Fruit fly (Drosophila melanogaster): ENCODE results near the gene obst-J.

The obst-J gene

DNA sequence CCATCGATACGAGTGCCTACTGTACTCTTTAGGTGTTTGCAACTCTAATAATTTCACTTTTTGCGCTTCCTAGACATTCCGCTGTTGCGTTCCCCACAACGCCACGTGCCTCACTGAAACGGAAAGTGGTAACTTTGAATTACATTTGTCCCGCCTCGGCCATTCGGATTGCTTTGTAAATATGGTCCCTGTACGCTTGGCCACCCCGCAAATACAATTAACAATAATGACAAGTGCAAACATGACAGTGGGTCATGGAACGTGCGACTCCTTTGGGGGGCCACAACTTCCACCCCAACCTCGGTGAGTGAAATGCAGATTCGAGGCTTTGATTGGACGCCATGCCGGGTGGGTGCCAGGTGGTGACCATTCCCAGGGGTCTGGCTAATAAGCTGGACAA lies 20.1 kb downstream of the obst-J start, which contains the start of gene Ir76b:
TSS of gene Ir76b (minus strand) at position 101 of the 400 bp plus-strand sequence.
- no peak for TF ChIP-seq CG8478 (optimal IDR thresholded peaks at IDR 0.05)
- TF ChIP-seq usp (GFP tag; optimal IDR thresholded peaks at IDR 0.05) = no peak
- no peak for TF ChIP-seq psq (optimal IDR thresholded peaks at IDR 0.05)
- TF ChIP-seq EcR (GFP tag; optimal IDR thresholded peaks at IDR 0.05) = no peak
- TF ChIP-seq pan (optimal IDR thresholded peaks at IDR 0.05) = no peak
- no peak for TF ChIP-seq Dll (optimal IDR thresholded peaks at IDR 0.05)

DNA sequence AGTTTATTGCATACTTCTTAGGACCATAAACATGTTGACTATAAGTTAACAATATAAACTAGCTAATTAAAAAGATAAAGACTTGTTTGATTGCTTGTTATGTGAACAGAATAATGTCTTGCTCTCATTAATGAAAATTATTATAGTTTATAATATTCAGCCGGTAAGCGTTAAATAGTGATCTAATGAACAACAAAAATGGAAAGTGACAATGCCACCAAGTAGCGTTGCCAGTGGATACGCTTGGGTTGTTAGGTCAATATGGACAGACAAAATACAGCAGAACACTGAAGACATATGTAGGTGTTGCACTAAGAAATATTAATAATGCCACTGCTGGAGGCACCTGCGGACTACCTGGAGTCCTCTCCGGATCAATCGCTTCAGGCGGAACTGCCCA lies 25.7 kb downstream of the obst-J start, which contains the start of gene CG14185:
TSS of gene CG14185 (plus strand) at position 301 of the 400 bp plus-strand sequence.
- TF ChIP-seq CG8478 (optimal IDR thresholded peaks at IDR 0.05) (no peak), EcR (GFP tag; optimal IDR thresholded peaks at IDR 0.05) (no peak), pan (optimal IDR thresholded peaks at IDR 0.05) (no peak), psq (optimal IDR thresholded peaks at IDR 0.05) (no peak), usp (GFP tag; optimal IDR thresholded peaks at IDR 0.05) (no peak), Dll (optimal IDR thresholded peaks at IDR 0.05) (no peak)

DNA sequence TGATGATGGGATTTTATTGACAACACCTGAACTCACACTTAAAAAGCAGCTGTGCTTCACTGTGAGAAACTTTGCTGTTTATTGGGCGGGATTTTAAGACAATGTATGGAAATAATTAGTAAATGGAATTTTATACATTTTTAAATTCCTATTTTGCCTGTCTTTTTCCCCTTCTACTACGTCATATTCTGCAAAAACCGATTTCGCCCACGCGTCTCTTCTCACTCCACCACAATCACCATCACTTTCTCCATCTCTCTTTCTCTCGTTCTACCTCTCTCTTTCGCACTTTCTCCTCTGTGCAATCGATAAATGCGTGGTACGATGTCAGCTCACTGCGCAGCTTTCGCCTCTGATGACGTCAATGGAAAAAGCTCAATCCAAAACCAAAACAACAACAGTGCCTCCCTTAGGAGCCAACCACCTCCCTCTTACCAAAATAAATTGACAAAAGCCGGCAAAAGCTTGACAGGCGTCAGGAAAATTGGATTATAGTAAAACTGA lies 26.9 kb downstream of the obst-J start:
- no peak for TF ChIP-seq EcR (GFP tag; optimal IDR thresholded peaks at IDR 0.05)
- TF ChIP-seq Dll (optimal IDR thresholded peaks at IDR 0.05) = no peak
- TF ChIP-seq usp (GFP tag; optimal IDR thresholded peaks at IDR 0.05) = no peak
- TF ChIP-seq CG8478 (optimal IDR thresholded peaks at IDR 0.05) = no peak
- TF ChIP-seq pan (optimal IDR thresholded peaks at IDR 0.05) = no peak
- no peak for TF ChIP-seq psq (optimal IDR thresholded peaks at IDR 0.05)

DNA sequence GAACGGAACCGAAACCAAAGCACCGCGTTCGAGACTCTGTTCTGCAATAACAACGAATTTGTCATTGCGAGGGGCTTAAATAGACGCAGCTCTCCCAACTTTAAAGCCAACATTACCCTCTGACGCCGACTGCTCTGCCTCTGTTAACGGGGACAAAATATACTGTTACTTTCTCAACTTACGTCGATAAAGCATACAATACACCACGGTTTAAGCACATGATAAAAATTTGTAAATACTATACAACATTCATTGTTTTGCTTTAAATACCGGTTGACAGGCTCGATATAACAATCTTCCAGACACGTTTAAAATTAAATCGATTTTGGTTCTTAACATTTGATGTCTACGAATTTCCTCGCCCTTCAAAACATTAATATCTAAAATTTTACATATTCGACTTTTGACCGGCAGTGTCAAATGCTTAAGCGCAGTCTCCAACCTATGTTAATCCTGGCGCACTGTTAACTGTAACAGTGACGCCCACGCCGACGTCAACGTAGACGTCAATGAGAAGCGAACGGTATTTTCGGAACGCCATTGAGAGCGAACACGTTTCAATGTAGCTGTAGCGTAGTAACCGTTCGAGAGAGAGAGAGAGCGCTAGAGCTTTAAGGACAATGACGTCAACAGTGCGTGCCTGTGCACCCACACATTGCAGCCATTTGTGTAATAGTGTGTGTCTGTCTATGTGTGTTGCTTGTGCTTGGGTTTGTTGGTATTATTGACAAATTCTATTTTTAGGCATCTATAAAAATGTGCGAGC lies 27.6 kb downstream of the obst-J start, which contains the start of gene CG14186:
TSS of gene CG14186 (minus strand) at position 51 of the 766 bp plus-strand sequence.
- TF ChIP-seq CG8478 (optimal IDR thresholded peaks at IDR 0.05) (no peak), psq (optimal IDR thresholded peaks at IDR 0.05) (no peak), EcR (GFP tag; optimal IDR thresholded peaks at IDR 0.05) (no peak), Dll (optimal IDR thresholded peaks at IDR 0.05) (no peak), usp (GFP tag; optimal IDR thresholded peaks at IDR 0.05) (no peak), pan (optimal IDR thresholded peaks at IDR 0.05) (no peak)

DNA sequence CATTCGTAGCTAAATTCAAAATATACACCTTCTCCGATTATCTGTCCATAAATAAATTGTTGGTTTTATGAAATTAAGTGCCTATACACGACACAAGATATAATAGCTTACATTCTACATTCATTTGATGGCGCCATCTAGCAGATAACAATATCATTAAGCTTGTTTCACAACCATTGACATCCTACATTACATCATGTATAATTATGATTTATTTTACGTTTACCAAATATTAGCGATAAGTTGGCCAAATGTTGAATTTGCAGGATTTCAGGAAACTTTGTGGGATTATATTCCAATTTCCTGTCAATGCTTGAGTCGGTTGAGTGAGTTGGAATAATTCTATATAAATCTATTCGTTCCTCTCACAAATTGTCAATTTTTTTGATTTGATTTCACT lies 34.2 kb downstream of the obst-J start:
- TF ChIP-seq pan (optimal IDR thresholded peaks at IDR 0.05) (no peak), Dll (optimal IDR thresholded peaks at IDR 0.05) (no peak), usp (GFP tag; optimal IDR thresholded peaks at IDR 0.05) (no peak), psq (optimal IDR thresholded peaks at IDR 0.05) (no peak), CG8478 (optimal IDR thresholded peaks at IDR 0.05) (no peak), EcR (GFP tag; optimal IDR thresholded peaks at IDR 0.05) (no peak)

DNA sequence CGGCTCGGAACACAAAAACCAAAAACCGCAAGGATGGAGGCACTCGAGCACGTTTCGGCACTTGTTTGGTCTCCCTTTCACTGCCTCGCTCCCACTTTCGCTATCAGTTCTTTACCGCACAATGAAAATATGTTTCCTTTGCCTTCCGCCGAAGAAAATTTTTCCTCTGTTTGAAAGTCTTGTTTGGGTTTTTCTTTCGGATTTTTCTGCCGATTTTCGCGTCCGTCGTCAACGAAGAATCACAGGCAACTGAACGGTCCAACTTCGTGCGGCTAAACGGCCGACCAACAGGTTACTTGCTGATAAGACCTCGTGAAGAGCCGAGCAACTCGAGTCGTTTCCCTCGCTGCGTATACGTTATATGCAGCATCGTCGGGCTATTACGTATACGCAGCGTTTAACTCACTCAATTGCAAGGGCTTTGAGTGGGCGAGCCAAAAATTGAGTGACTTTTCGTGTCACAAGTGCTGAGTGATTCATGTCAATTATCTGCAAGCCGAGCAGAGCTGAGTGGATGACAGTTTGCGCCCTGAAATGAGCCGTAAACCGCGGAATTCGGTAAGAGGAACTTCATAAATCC lies 42.7 kb downstream of the obst-J start, which contains the start of gene sNPF-R:
TSS of gene sNPF-R (minus strand) at position 253 of the 580 bp plus-strand sequence.
- TF ChIP-seq Dll (optimal IDR thresholded peaks at IDR 0.05) (no peak), EcR (GFP tag; optimal IDR thresholded peaks at IDR 0.05) (no peak), psq (optimal IDR thresholded peaks at IDR 0.05) (no peak), pan (optimal IDR thresholded peaks at IDR 0.05) (no peak), usp (GFP tag; optimal IDR thresholded peaks at IDR 0.05) (no peak), CG8478 (optimal IDR thresholded peaks at IDR 0.05) (no peak)

DNA sequence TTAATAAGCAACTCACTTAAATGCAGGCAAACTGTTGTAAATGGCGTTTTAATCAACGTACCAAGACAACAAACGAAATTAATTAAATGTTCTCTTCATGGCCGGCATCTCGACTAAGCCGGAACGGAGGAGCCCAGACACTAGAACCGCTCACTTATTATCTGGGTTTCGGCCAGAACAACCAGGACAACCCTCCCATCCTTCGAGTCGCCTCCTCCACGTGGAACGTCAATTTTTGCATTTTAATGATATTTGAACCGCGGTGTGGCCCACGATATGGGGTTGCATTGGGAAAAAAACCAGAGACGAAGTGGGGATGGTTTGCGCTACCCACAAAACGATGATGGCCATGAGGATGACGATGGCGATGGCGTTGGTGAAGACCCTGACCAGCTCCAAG lies 46.5 kb downstream of the obst-J start:
- TF ChIP-seq pan (optimal IDR thresholded peaks at IDR 0.05) = no peak
